Fruit fly (Drosophila melanogaster) whole organism, prepupa: ENCODE measurements around the gene CG6770.
A peak's percentile ranks its signal among the peaks of the same experiment; 100 is the strongest.

Source experiments
- Blimp-1 ChIP-seq: fragments of 200-800 bp; sonication (Bioruptor generic); optimal IDR thresholded peaks from 3 replicates; lab custom pipeline; 2017; ENCODE audit warnings: missing biosample characterization, missing genetic modification characterization, mild to moderate bottlenecking, moderate library complexity, missing genetic modification reagents
- CG10631 ChIP-seq: fragments of 200-800 bp; sonication (Bioruptor generic); optimal IDR thresholded peaks from 2 replicates; lab custom pipeline; 2016; ENCODE audit warnings: missing biosample characterization, missing genetic modification characterization
- CG10669 ChIP-seq: fragments of 200-800 bp; sonication (Bioruptor generic); optimal IDR thresholded peaks from 3 replicates; lab custom pipeline; 2018; ENCODE audit warnings: missing biosample characterization, mild to moderate bottlenecking, missing genetic modification characterization, moderate library complexity
- CG15336 ChIP-seq: fragments of 200-800 bp; sonication (Bioruptor generic); IDR thresholded peaks from 2 replicates; pipeline ENCODE4 v1.3.6; 2022; ENCODE audit warnings: missing biosample characterization, missing genetic modification characterization
- CG1621 ChIP-seq: fragments of 200-800 bp; sonication (Bioruptor generic); optimal IDR thresholded peaks from 3 replicates; lab custom pipeline; 2018; ENCODE audit warnings: missing biosample characterization, mild to moderate bottlenecking, missing genetic modification characterization
- CG16779 ChIP-seq: fragments of 200-800 bp; sonication (Bioruptor generic); optimal IDR thresholded peaks from 3 replicates; lab custom pipeline; 2017; ENCODE audit warnings: missing biosample characterization, mild to moderate bottlenecking, missing genetic modification characterization
- CG3032 ChIP-seq: fragments of 200-800 bp; optimal IDR thresholded peaks from 2 replicates; lab custom pipeline; 2019; ENCODE audit warnings: missing biosample characterization, mild to moderate bottlenecking, missing genetic modification characterization, moderate library complexity
- CG31627 ChIP-seq: fragments of 200-800 bp; sonication (Bioruptor generic); optimal IDR thresholded peaks from 3 replicates; lab custom pipeline; 2016; ENCODE audit warnings: missing biosample characterization, missing genetic modification characterization
- CG32006 ChIP-seq: fragments of 200-800 bp; sonication (Bioruptor generic); optimal IDR thresholded peaks from 3 replicates; lab custom pipeline; 2017; ENCODE audit warnings: missing biosample characterization, mild to moderate bottlenecking, missing genetic modification characterization
- CG6792 ChIP-seq: fragments of 200-800 bp; sonication (Bioruptor generic); optimal IDR thresholded peaks from 3 replicates; lab custom pipeline; 2016; ENCODE audit warnings: missing biosample characterization, missing genetic modification characterization
- CG6808 ChIP-seq: fragments of 200-800 bp; sonication (Bioruptor generic); optimal IDR thresholded peaks from 3 replicates; lab custom pipeline; 2017; ENCODE audit warnings: missing biosample characterization, missing genetic modification characterization, mild to moderate bottlenecking, moderate library complexity, missing genetic modification reagents
- CG6854 ChIP-seq: fragments of 200-800 bp; sonication (Bioruptor generic); optimal IDR thresholded peaks from 2 replicates; lab custom pipeline; 2017; ENCODE audit warnings: missing biosample characterization, mild to moderate bottlenecking, missing genetic modification characterization
- CG7368 ChIP-seq: fragments of 200-800 bp; sonication (Bioruptor generic); optimal IDR thresholded peaks from 3 replicates; lab custom pipeline; 2016; ENCODE audit warnings: missing biosample characterization, missing genetic modification characterization
- CG8119 ChIP-seq: fragments of 200-800 bp; sonication (Bioruptor generic); IDR thresholded peaks from 3 replicates; pipeline ENCODE4 v1.3.6; 2022; ENCODE audit warnings: missing biosample characterization, missing genetic modification characterization
- CG9139 ChIP-seq: fragments of 200-800 bp; sonication (Bioruptor generic); optimal IDR thresholded peaks from 3 replicates; lab custom pipeline; 2017; ENCODE audit warnings: missing biosample characterization, mild to moderate bottlenecking, missing genetic modification characterization
- Eip75B ChIP-seq: fragments of 200-800 bp; sonication (Bioruptor generic); optimal IDR thresholded peaks from 3 replicates; lab custom pipeline; 2016; ENCODE audit warnings: missing biosample characterization, missing genetic modification characterization
- Eip78C ChIP-seq: fragments of 200-800 bp; sonication (Bioruptor generic); peaks from one replicate; lab custom pipeline; 2016; ENCODE audit warnings: missing biosample characterization, missing genetic modification characterization
- Eip93F ChIP-seq: fragments of 200-800 bp; sonication (Bioruptor generic); optimal IDR thresholded peaks from 2 replicates; lab custom pipeline; 2016; ENCODE audit warnings: missing biosample characterization, mild to moderate bottlenecking, missing genetic modification characterization
- Ets21C ChIP-seq: fragments of 200-800 bp; sonication (Bioruptor generic); optimal IDR thresholded peaks from 3 replicates; lab custom pipeline; 2016; ENCODE audit warnings: missing biosample characterization, missing genetic modification characterization
- Ets96B ChIP-seq: fragments of 200-800 bp; optimal IDR thresholded peaks from 2 replicates; lab custom pipeline; 2019; ENCODE audit warnings: missing biosample characterization, mild to moderate bottlenecking, missing genetic modification characterization, moderate library complexity
- Lpt ChIP-seq: fragments of 200-800 bp; sonication (Bioruptor generic); optimal IDR thresholded peaks from 3 replicates; lab custom pipeline; 2016; ENCODE audit warnings: missing biosample characterization, missing genetic modification characterization
- Met ChIP-seq: fragments of 200-800 bp; sonication (Bioruptor generic); optimal IDR thresholded peaks from 3 replicates; lab custom pipeline; 2016; ENCODE audit warnings: missing biosample characterization, missing genetic modification characterization
- OdsH ChIP-seq: fragments of 200-800 bp; sonication (Bioruptor generic); optimal IDR thresholded peaks from 3 replicates; lab custom pipeline; 2016; ENCODE audit warnings: missing biosample characterization, missing genetic modification characterization
- Smox ChIP-seq: fragments of 200-800 bp; sonication (Bioruptor generic); optimal IDR thresholded peaks from 3 replicates; lab custom pipeline; 2016; ENCODE audit warnings: missing biosample characterization, missing genetic modification characterization
- Sox102F ChIP-seq: fragments of 200-800 bp; sonication (Bioruptor generic); optimal IDR thresholded peaks from 2 replicates; lab custom pipeline; 2016; ENCODE audit warnings: missing biosample characterization, mild to moderate bottlenecking, missing genetic modification characterization
- Sox14 ChIP-seq: fragments of 200-800 bp; sonication (Bioruptor generic); optimal IDR thresholded peaks from 3 replicates; lab custom pipeline; 2016; ENCODE audit warnings: missing biosample characterization, missing genetic modification characterization
- achi ChIP-seq: fragments of 200-800 bp; sonication (Bioruptor generic); optimal IDR thresholded peaks from 3 replicates; lab custom pipeline; 2016; ENCODE audit warnings: missing biosample characterization, missing genetic modification characterization
- acj6 ChIP-seq: fragments of 200-800 bp; sonication (Bioruptor generic); optimal IDR thresholded peaks from 3 replicates; lab custom pipeline; 2016; ENCODE audit warnings: missing biosample characterization, missing genetic modification characterization
- dac ChIP-seq: fragments of 200-800 bp; sonication (Bioruptor generic); optimal IDR thresholded peaks from 2 replicates; lab custom pipeline; 2017; ENCODE audit warnings: missing biosample characterization, mild to moderate bottlenecking, missing genetic modification characterization
- dsx ChIP-seq: fragments of 200-800 bp; optimal IDR thresholded peaks from 3 replicates; lab custom pipeline; 2019; ENCODE audit warnings: missing biosample characterization, mild to moderate bottlenecking, missing genetic modification characterization, moderate library complexity; ENCODE audit not compliant: poor library complexity, severe bottlenecking
- eg ChIP-seq: fragments of 200-800 bp; sonication (Bioruptor generic); IDR thresholded peaks from 3 replicates; pipeline ENCODE4 v1.3.6; 2022; ENCODE audit warnings: missing biosample characterization, missing genetic modification characterization
- esn ChIP-seq: fragments of 200-800 bp; sonication (Bioruptor generic); optimal IDR thresholded peaks from 2 replicates; lab custom pipeline; 2016; ENCODE audit warnings: missing biosample characterization, mild to moderate bottlenecking, missing genetic modification characterization, moderate library complexity
- fd59A ChIP-seq: fragments of 200-800 bp; sonication (Bioruptor generic); optimal IDR thresholded peaks from 2 replicates; lab custom pipeline; 2017; ENCODE audit warnings: missing biosample characterization, mild to moderate bottlenecking, missing genetic modification characterization, missing genetic modification reagents
- fd85E ChIP-seq: fragments of 200-800 bp; sonication (Bioruptor generic); optimal IDR thresholded peaks from 3 replicates; lab custom pipeline; 2016; ENCODE audit warnings: missing biosample characterization, missing genetic modification characterization
- lz ChIP-seq: fragments of 200-800 bp; sonication (Bioruptor generic); optimal IDR thresholded peaks from 3 replicates; lab custom pipeline; 2016; ENCODE audit warnings: missing biosample characterization, missing genetic modification characterization
- pdm3 ChIP-seq: fragments of 200-800 bp; sonication (Bioruptor generic); optimal IDR thresholded peaks from 3 replicates; lab custom pipeline; 2016; ENCODE audit warnings: missing biosample characterization, missing genetic modification characterization
- spab ChIP-seq: fragments of 200-800 bp; sonication (Bioruptor generic); optimal IDR thresholded peaks from 2 replicates; lab custom pipeline; 2017; ENCODE audit warnings: missing biosample characterization, mild to moderate bottlenecking, missing genetic modification characterization, missing genetic modification reagents
- ss ChIP-seq, 2 experiments: fragments of 200-800 bp; sonication (Bioruptor generic); optimal IDR thresholded peaks; 2 replicates in 1 of 2; 3 replicates in 1 of 2; lab custom pipeline; 2017 to 2018; ENCODE audit warnings: mild to moderate bottlenecking in 2 of 2, missing biosample characterization in 2 of 2, missing genetic modification characterization in 2 of 2, moderate library complexity in 1 of 2
- svp ChIP-seq: fragments of 200-800 bp; sonication (Bioruptor generic); peaks from one replicate; lab custom pipeline; 2016; ENCODE audit warnings: missing biosample characterization, missing genetic modification characterization

The CG6770 gene

DNA sequence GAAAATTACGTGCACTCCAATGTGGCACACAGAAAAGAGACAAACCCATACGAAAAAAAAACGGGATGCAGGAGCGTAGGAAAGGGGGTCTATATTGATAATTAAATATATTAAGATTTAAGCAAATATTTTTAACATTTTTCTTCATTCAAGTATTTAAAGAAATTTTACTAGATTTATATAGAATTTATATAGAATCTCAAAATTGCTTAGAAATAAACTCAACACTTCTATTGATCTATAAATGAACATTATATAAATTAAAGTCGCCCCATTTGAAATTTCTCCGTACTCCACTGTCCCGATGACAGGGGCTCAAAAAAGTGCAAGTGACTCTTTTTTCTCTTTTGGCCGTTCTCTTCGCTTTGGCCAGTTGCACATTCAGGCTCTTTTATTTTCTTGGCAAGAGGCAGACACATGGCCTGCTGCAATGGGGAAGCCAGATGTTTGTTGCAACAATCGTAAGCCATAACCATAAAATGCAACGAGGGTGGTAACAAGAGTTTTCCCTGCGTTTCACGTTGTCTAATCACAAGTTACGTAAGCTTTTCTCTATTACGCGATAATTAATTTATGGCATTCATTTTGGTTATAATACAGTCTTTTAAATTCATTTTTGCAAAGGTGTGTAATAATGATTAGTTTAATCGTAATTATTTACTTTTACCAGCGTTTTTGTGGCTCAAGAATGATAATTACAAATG lies 19.9 kb upstream of the CG6770 start (continued):
- TF ChIP-seq Lpt (GFP tag; lab: Kevin White, UChicago) (peak; percentile 97), Met (GFP tag; lab: Kevin White, UChicago) (peak; percentile 74), dsx (GFP tag; lab: Kevin White, UChicago) (peak; percentile 91), Eip78C (GFP tag; lab: Kevin White, UChicago) (peak; percentile 97), ss (GFP tag; optimal IDR thresholded peaks at IDR 0.05; lab: Kevin White, UChicago) (peak; percentile 91 to 92), acj6 (GFP tag; lab: Kevin White, UChicago) (peak; percentile 93), CG32006 (peak; percentile 100), Ets96B (tag; lab: Kevin White, UChicago) (peak; percentile 91), CG8119 (GFP tag; lab: Robert Waterston, UW) (peak; percentile 99), CG6854 (peak; percentile 69), Smox (GFP tag; lab: Kevin White, UChicago) (peak; percentile 72), Sox14 (peak; percentile 82), spab (peak; percentile 87), CG9139 (GFP tag; lab: Kevin White, UChicago) (peak; percentile 85), OdsH (GFP tag; lab: Kevin White, UChicago) (peak; percentile 95), CG10631 (GFP tag; lab: Kevin White, UChicago) (peak; percentile 94), fd59A (peak; percentile 76), Eip93F (GFP tag; lab: Kevin White, UChicago) (peak; percentile 75), Ets21C (GFP tag; lab: Kevin White, UChicago) (peak; percentile 43), pdm3 (GFP tag; lab: Kevin White, UChicago) (peak; percentile 84), CG6792 (GFP tag; lab: Kevin White, UChicago) (peak; percentile 87), CG7368 (GFP tag; lab: Kevin White, UChicago) (peak; percentile 84), dac (peak; percentile 98), svp (GFP tag; lab: Kevin White, UChicago) (no peak)

- TF ChIP-seq CG31627, result peak; percentile 30
- TF ChIP-seq CG10669 (GFP tag; lab: Kevin White, UChicago), result no peak
- peak; percentile 73 for TF ChIP-seq Eip78C (GFP tag; lab: Kevin White, UChicago)
- TF ChIP-seq Eip75B, result no peak
- peak; percentile 22; the same call in 1 of the 3 replicates for TF ChIP-seq CG8119 (GFP tag; lab: Robert Waterston, UW)
- no peak for TF ChIP-seq fd85E
- peak; percentile 0 for TF ChIP-seq Ets21C (GFP tag; lab: Kevin White, UChicago)
- no peak for TF ChIP-seq Blimp-1
- no peak for TF ChIP-seq CG9139 (GFP tag; lab: Kevin White, UChicago)
- TF ChIP-seq CG7368 (GFP tag; lab: Kevin White, UChicago), result no peak
- no peak for TF ChIP-seq achi (GFP tag; lab: Kevin White, UChicago)
- no peak for TF ChIP-seq CG1621 (tag; lab: Kevin White, UChicago)
- peak; percentile 35 for TF ChIP-seq lz (GFP tag; lab: Kevin White, UChicago)
- TF ChIP-seq CG3032 (tag; lab: Kevin White, UChicago), result peak; percentile 15
- TF ChIP-seq esn (GFP tag; lab: Kevin White, UChicago), result peak; percentile 70
- peak; percentile 62 for TF ChIP-seq Sox14
- no peak for TF ChIP-seq pdm3 (GFP tag; lab: Kevin White, UChicago)
- TF ChIP-seq eg, result peak; percentile 50; the same call in 1 of the 3 replicates
- peak; percentile 40 for TF ChIP-seq CG6854
Measured at dm6 chr2L:12063035-12063434, 17.1 kb upstream of the CG6770 start, which contains the start of gene Rab3-GAP. Gene Rab3-GAP (minus strand): TSS chr2L:12063184.

DNA sequence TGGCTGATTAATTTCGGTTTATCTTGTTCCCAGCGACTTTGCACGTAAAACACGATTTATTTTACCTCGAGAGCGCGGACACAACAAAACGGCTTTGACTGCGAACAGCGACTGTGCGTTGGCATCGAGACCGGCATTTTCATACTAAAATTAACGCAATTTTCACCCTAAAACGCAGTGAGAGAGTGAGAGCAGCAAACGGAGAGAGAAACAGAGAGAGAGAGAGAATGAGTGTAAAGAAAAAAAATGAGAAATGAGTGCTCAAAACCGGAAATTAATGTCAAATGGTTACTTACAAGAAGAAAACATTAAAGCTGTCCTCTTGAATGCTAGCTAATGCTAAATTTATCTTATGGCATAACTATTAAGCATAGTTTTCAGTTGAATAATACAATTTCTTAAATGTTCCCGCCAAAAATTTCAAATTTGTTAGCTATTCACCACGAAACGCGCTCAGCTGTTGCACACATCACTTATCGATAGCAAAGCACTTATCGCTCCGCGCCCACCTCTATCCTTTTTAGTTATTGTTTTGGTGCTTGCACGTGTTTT lies 10.0 kb upstream of the CG6770 start, which contains the start of the genes JhI-21, RpL7-like and CG34164:
Gene JhI-21, minus strand, starts transcription at position 206 of the 552 bp plus-strand sequence.
Gene RpL7-like, plus strand, starts transcription at position 490 of the 552 bp plus-strand sequence.
Gene CG34164, plus strand, starts transcription at position 512 of the 552 bp plus-strand sequence.
- TF ChIP-seq achi (GFP tag; lab: Kevin White, UChicago) (peak; percentile 44), Eip78C (GFP tag; lab: Kevin White, UChicago) (peak; percentile 77), CG16779 (peak; percentile 61), CG6854 (peak; percentile 61), CG15336 (GFP tag; lab: Robert Waterston, UW) (peak; percentile 50; the same call in 1 of the 2 replicates), ss (GFP tag; optimal IDR thresholded peaks at IDR 0.05; lab: Kevin White, UChicago) (no peak), CG8119 (GFP tag; lab: Robert Waterston, UW) (peak; percentile 49; the same call in 2 of the 3 replicates), CG6808 (GFP tag; lab: Kevin White, UChicago) (no peak), Sox102F (no peak), CG6792 (GFP tag; lab: Kevin White, UChicago) (peak; percentile 1), esn (GFP tag; lab: Kevin White, UChicago) (peak; percentile 40)
